Fruit fly (Drosophila melanogaster) whole organism, embryonic: Measurements from ENCODE around the gene Argk1.

Experiments
- Abd-B ChIP-seq: fragments of 200-800 bp; sonication (Bioruptor generic); optimal IDR thresholded peaks from 2 replicates; lab custom pipeline; 2018; ENCODE audit warnings: missing biosample characterization, mild to moderate bottlenecking, missing genetic modification characterization, moderate library complexity
- Adf1 ChIP-seq: fragments of 200-800 bp; sonication (Bioruptor generic); IDR thresholded peaks from 2 replicates; pipeline ENCODE4 v1.3.6; 2022; ENCODE audit warnings: missing biosample characterization, missing genetic modification characterization
- CG10959 ChIP-seq: fragments of 200-800 bp; sonication (Bioruptor generic); IDR thresholded peaks from 2 replicates; pipeline ENCODE4 v1.3.6; 2022; ENCODE audit warnings: missing biosample characterization, missing genetic modification characterization
- CG11085 ChIP-seq: fragments of 200-800 bp; sonication (Bioruptor generic); IDR thresholded peaks from 2 replicates; pipeline ENCODE4 v1.3.6; 2022; ENCODE audit warnings: missing biosample characterization, missing genetic modification characterization
- CG11504 ChIP-seq: fragments of 200-800 bp; sonication (Bioruptor generic); optimal IDR thresholded peaks from 3 replicates; lab custom pipeline; 2019; ENCODE audit warnings: missing biosample characterization, mild to moderate bottlenecking, missing genetic modification characterization, moderate library complexity
- CG12769 ChIP-seq: fragments of 200-800 bp; sonication (Bioruptor generic); optimal IDR thresholded peaks from 2 replicates; lab custom pipeline; 2019; ENCODE audit warnings: missing biosample characterization, mild to moderate bottlenecking, missing genetic modification characterization, moderate library complexity
- CG14667 ChIP-seq: fragments of 200-800 bp; sonication (Bioruptor generic); IDR thresholded peaks from 2 replicates; pipeline ENCODE4 v1.3.6; 2022; ENCODE audit warnings: missing biosample characterization, missing genetic modification characterization
- CG14710 ChIP-seq: fragments of 200-800 bp; sonication (Bioruptor generic); optimal IDR thresholded peaks from 3 replicates; lab custom pipeline; 2019; ENCODE audit warnings: missing biosample characterization, mild to moderate bottlenecking, missing genetic modification characterization, moderate library complexity
- CG1603 ChIP-seq: fragments of 200-800 bp; sonication (Bioruptor generic); optimal IDR thresholded peaks from 2 replicates; lab custom pipeline; 2019; ENCODE audit warnings: missing biosample characterization, mild to moderate bottlenecking, missing genetic modification characterization, moderate library complexity
- CG17829 ChIP-seq: fragments of 200-800 bp; optimal IDR thresholded peaks from 2 replicates; lab custom pipeline; 2019; ENCODE audit warnings: missing biosample characterization, mild to moderate bottlenecking, missing genetic modification characterization, moderate library complexity
- CG2116 ChIP-seq: fragments of 200-800 bp; sonication (Bioruptor generic); optimal IDR thresholded peaks from 3 replicates; lab custom pipeline; 2018; ENCODE audit warnings: missing biosample characterization, mild to moderate bottlenecking, missing genetic modification characterization
- CG31365 ChIP-seq: fragments of 200-800 bp; sonication (Bioruptor generic); optimal IDR thresholded peaks from 2 replicates; lab custom pipeline; 2018; ENCODE audit warnings: missing biosample characterization, mild to moderate bottlenecking, missing genetic modification characterization
- CG32767 ChIP-seq: fragments of 200-800 bp; sonication (Bioruptor generic); IDR thresholded peaks from 2 replicates; pipeline ENCODE4 v1.3.6; 2022; ENCODE audit warnings: missing biosample characterization, missing genetic modification characterization
- CG32772 ChIP-seq: fragments of 200-800 bp; sonication (Bioruptor generic); IDR thresholded peaks from 2 replicates; pipeline ENCODE4 v1.3.6; 2022; ENCODE audit warnings: missing biosample characterization, missing genetic modification characterization
- CG4854 ChIP-seq: fragments of 200-800 bp; sonication (Bioruptor generic); optimal IDR thresholded peaks from 2 replicates; lab custom pipeline; 2016; ENCODE audit warnings: missing biosample characterization, missing genetic modification characterization, inconsistent platforms
- CG6272 ChIP-seq: fragments of 200-800 bp; sonication (Bioruptor generic); IDR thresholded peaks from 2 replicates; pipeline ENCODE4 v1.3.6; 2022; ENCODE audit warnings: missing biosample characterization, missing genetic modification characterization
- CG7987 ChIP-seq: fragments of 200-800 bp; sonication (Bioruptor generic); optimal IDR thresholded peaks from 2 replicates; lab custom pipeline; 2018; ENCODE audit warnings: missing biosample characterization, mild to moderate bottlenecking, missing genetic modification characterization, moderate library complexity
- CG8478 ChIP-seq: fragments of >200 bp; optimal IDR thresholded peaks from 2 replicates; lab custom pipeline; 2018
- CoRest ChIP-seq: fragments of 200-800 bp; sonication (Bioruptor generic); optimal IDR thresholded peaks from 3 replicates; lab custom pipeline; 2018; ENCODE audit warnings: missing biosample characterization, mild to moderate bottlenecking, missing genetic modification characterization, moderate library complexity
- Deaf1 ChIP-seq: fragments of 200-800 bp; optimal IDR thresholded peaks from 3 replicates; lab custom pipeline; 2019; ENCODE audit warnings: missing biosample characterization, mild to moderate bottlenecking, missing genetic modification characterization, moderate library complexity
- Dek ChIP-seq: fragments of 200-800 bp; sonication (Bioruptor generic); optimal IDR thresholded peaks from 3 replicates; lab custom pipeline; 2019; ENCODE audit warnings: missing biosample characterization, mild to moderate bottlenecking, missing genetic modification characterization, moderate library complexity
- Fer2 ChIP-seq: fragments of 200-800 bp; sonication (Bioruptor generic); optimal IDR thresholded peaks from 2 replicates; lab custom pipeline; 2018; ENCODE audit warnings: missing biosample characterization, mild to moderate bottlenecking, missing genetic modification characterization, moderate library complexity
- Hey ChIP-seq: fragments of 200-800 bp; sonication (Bioruptor generic); optimal IDR thresholded peaks from 3 replicates; lab custom pipeline; 2018; ENCODE audit warnings: missing biosample characterization, mild to moderate bottlenecking, missing genetic modification characterization
- HmgZ ChIP-seq: fragments of 200-800 bp; sonication (Bioruptor generic); optimal IDR thresholded peaks from 2 replicates; lab custom pipeline; 2018; ENCODE audit warnings: missing biosample characterization, mild to moderate bottlenecking, missing genetic modification characterization
- Hr78 ChIP-seq, 2 experiments: fragments of 200-800 bp in 1 of 2; fragments of >200 bp in 1 of 2; sonication (Bioruptor generic) in 1 of 2; optimal IDR thresholded peaks; 2 replicates each; lab custom pipeline; 2017 to 2019; ENCODE audit warnings: missing biosample characterization in 2 of 2, missing genetic modification characterization in 2 of 2, mild to moderate bottlenecking in 1 of 2, moderate library complexity in 1 of 2
- MBD-R2 ChIP-seq: fragments of 200-800 bp; sonication (Bioruptor generic); IDR thresholded peaks from 2 replicates; pipeline ENCODE4 v1.3.6; 2022; ENCODE audit warnings: missing biosample characterization, missing genetic modification characterization
- Mad ChIP-seq: fragments of 200-800 bp; sonication (Bioruptor generic); optimal IDR thresholded peaks from 2 replicates; lab custom pipeline; 2016; ENCODE audit warnings: missing biosample characterization, missing genetic modification characterization
- Med ChIP-seq: fragments of 200-800 bp; sonication (Bioruptor generic); peaks from one replicate; lab custom pipeline; 2016; ENCODE audit warnings: missing biosample characterization, missing genetic modification characterization, mild to moderate bottlenecking, inconsistent platforms, moderate library complexity
- Meics ChIP-seq: fragments of 200-800 bp; sonication (Bioruptor generic); optimal IDR thresholded peaks from 2 replicates; lab custom pipeline; 2017; ENCODE audit warnings: missing biosample characterization, mild to moderate bottlenecking, missing genetic modification characterization
- Myb ChIP-seq: fragments of 200-800 bp; sonication (Bioruptor generic); optimal IDR thresholded peaks from 2 replicates; lab custom pipeline; 2016; ENCODE audit warnings: missing biosample characterization, missing genetic modification characterization
- Ptx1 ChIP-seq: fragments of 200-800 bp; sonication (Bioruptor generic); IDR thresholded peaks from 2 replicates; pipeline ENCODE4 v1.3.6; 2022; ENCODE audit warnings: missing biosample characterization, missing genetic modification characterization
- amos ChIP-seq: fragments of 200-800 bp; sonication (Bioruptor generic); IDR thresholded peaks from 2 replicates; pipeline ENCODE4 v1.3.6; 2022; ENCODE audit warnings: missing biosample characterization, missing genetic modification characterization; ENCODE audit not compliant: partially characterized antibody
- ash1 ChIP-seq: fragments of 200-800 bp; sonication (Bioruptor generic); optimal IDR thresholded peaks from 2 replicates; lab custom pipeline; 2018; ENCODE audit warnings: missing biosample characterization, mild to moderate bottlenecking, missing genetic modification characterization
- cato ChIP-seq: fragments of 200-800 bp; sonication (Bioruptor generic); optimal IDR thresholded peaks from 2 replicates; lab custom pipeline; 2016; ENCODE audit warnings: missing biosample characterization, missing genetic modification characterization, borderline replicate concordance
- ewg ChIP-seq: fragments of 200-800 bp; sonication (Bioruptor generic); optimal IDR thresholded peaks from 3 replicates; lab custom pipeline; 2017; ENCODE audit warnings: mild to moderate bottlenecking, missing biosample characterization, missing genetic modification reagents, missing genetic modification characterization
- fd96Cb ChIP-seq: fragments of 200-800 bp; sonication (Bioruptor generic); optimal IDR thresholded peaks from 2 replicates; lab custom pipeline; 2018; ENCODE audit warnings: missing biosample characterization, mild to moderate bottlenecking, missing genetic modification characterization, moderate library complexity
- gfzf ChIP-seq: fragments of 200-800 bp; sonication (Bioruptor generic); optimal IDR thresholded peaks from 2 replicates; lab custom pipeline; 2016; ENCODE audit warnings: missing biosample characterization, mild to moderate bottlenecking, missing genetic modification characterization, moderate library complexity
- ken ChIP-seq: fragments of 200-800 bp; sonication (Bioruptor generic); IDR thresholded peaks from 3 replicates; pipeline ENCODE4 v1.3.6; 2022; ENCODE audit warnings: missing biosample characterization, missing genetic modification characterization
- knrl ChIP-seq: fragments of 200-800 bp; sonication (Bioruptor generic); IDR thresholded peaks from 3 replicates; pipeline ENCODE4 v1.3.6; 2022; ENCODE audit warnings: missing biosample characterization, missing genetic modification characterization; ENCODE audit not compliant: partially characterized antibody
- lov ChIP-seq, 2 experiments: fragments of 200-800 bp in 1 of 2; fragments of >200 bp in 1 of 2; sonication (Bioruptor generic) in 1 of 2; IDR thresholded peaks in 1 of 2; optimal IDR thresholded peaks in 1 of 2; 2 replicates in 1 of 2; 3 replicates in 1 of 2; pipeline versions ENCODE4 v1.3.6 to Lab custom; 2017 to 2022; ENCODE audit warnings: missing biosample characterization in 1 of 2, missing genetic modification characterization in 1 of 2
- nmo ChIP-seq: fragments of 200-800 bp; sonication (Bioruptor generic); optimal IDR thresholded peaks from 2 replicates; lab custom pipeline; 2018; ENCODE audit warnings: missing biosample characterization, mild to moderate bottlenecking, missing genetic modification characterization, moderate library complexity
- rib ChIP-seq: fragments of 200-800 bp; sonication (Bioruptor generic); IDR thresholded peaks from 2 replicates; pipeline ENCODE4 v1.3.6; 2022; ENCODE audit warnings: missing biosample characterization, missing genetic modification characterization
- scrt ChIP-seq: fragments of 200-800 bp; sonication (Bioruptor generic); optimal IDR thresholded peaks from 2 replicates; lab custom pipeline; 2018; ENCODE audit warnings: missing biosample characterization, mild to moderate bottlenecking, missing genetic modification characterization, moderate library complexity
- shn ChIP-seq: fragments of 200-800 bp; sonication (Bioruptor generic); optimal IDR thresholded peaks from 3 replicates; lab custom pipeline; 2016; ENCODE audit warnings: missing biosample characterization, missing genetic modification characterization
- slbo ChIP-seq: fragments of 200-800 bp; sonication (Bioruptor generic); IDR thresholded peaks from 2 replicates; pipeline ENCODE4 v1.3.6; 2022; ENCODE audit warnings: missing biosample characterization, missing genetic modification characterization
- vnd ChIP-seq: fragments of 200-800 bp; sonication (Bioruptor generic); IDR thresholded peaks from 3 replicates; pipeline ENCODE4 v1.3.6; 2022; ENCODE audit warnings: missing biosample characterization, missing genetic modification characterization; ENCODE audit not compliant: partially characterized antibody
- z ChIP-seq: fragments of 200-800 bp; sonication (Bioruptor generic); IDR thresholded peaks from 3 replicates; pipeline ENCODE4 v1.3.6; 2022; ENCODE audit warnings: missing biosample characterization, missing genetic modification characterization
- zen ChIP-seq: fragments of 200-800 bp; sonication (Bioruptor generic); optimal IDR thresholded peaks from 3 replicates; lab custom pipeline; 2018; ENCODE audit warnings: missing biosample characterization, mild to moderate bottlenecking, missing genetic modification characterization, moderate library complexity

Argk1 gene

dm6 chr3L:9050447-9051069 is 15.3 kb downstream of the Argk1 start (continued):
- TF ChIP-seq CG11085 (GFP tag; lab: Robert Waterston, UW) (no peak), ewg (GFP tag; lab: Kevin White, UChicago) (peak; percentile 83), Fer2 (tag; lab: Kevin White, UChicago) (no peak), Meics (GFP tag; lab: Kevin White, UChicago) (no peak), scrt (GFP tag; lab: Kevin White, UChicago) (peak; percentile 20), fd96Cb (tag; lab: Kevin White, UChicago) (no peak), vnd (GFP tag; lab: Robert Waterston, UW) (no peak), lov (optimal IDR thresholded peaks at IDR 0.05; lab: Kevin White, UChicago) (no peak), lov (GFP tag; IDR thresholded peaks at IDR 0.05; lab: Robert Waterston, UW) (no peak), CG32767 (0 out of 2 replicates have a peak, but pooled peaks have one; percentile 17), Med (GFP tag; lab: Kevin White, UChicago) (peak; percentile 73), Adf1 (peak; percentile 7; the same call in 1 of the 2 replicates), CG10959 (GFP tag; lab: Robert Waterston, UW) (no peak), CG14667 (no peak), MBD-R2 (GFP tag; lab: Robert Waterston, UW) (0 out of 2 replicates have a peak, but pooled peaks have one; percentile 10), HmgZ (tag; lab: Kevin White, UChicago) (no peak), rib (GFP tag; lab: Robert Waterston, UW) (0 out of 2 replicates have a peak, but pooled peaks have one; percentile 16), z (0 out of 3 replicates have a peak, but pooled peaks have one; percentile 44), Deaf1 (peak; percentile 85), Hey (tag; lab: Kevin White, UChicago) (peak; percentile 88)
- TF ChIP-seq, all 482 proteins: peak for 22

- TF ChIP-seq nmo: peak; percentile 11
- peak; percentile 45; the same call in 1 of the 2 replicates for TF ChIP-seq amos (GFP tag; lab: Robert Waterston, UW)
- TF ChIP-seq zen (tag; lab: Kevin White, UChicago): peak; percentile 1
- TF ChIP-seq CG32772: peak; percentile 5; the same call in 1 of the 2 replicates
- no peak for TF ChIP-seq cato (GFP tag; lab: Kevin White, UChicago)
- TF ChIP-seq slbo (GFP tag; lab: Robert Waterston, UW): peak; percentile 44
- TF ChIP-seq ken (GFP tag; lab: Robert Waterston, UW): peak; percentile 3; the same call in 1 of the 3 replicates
- TF ChIP-seq CG14710 (tag; lab: Kevin White, UChicago): peak; percentile 30
- peak; percentile 69 for TF ChIP-seq Myb (GFP tag; lab: Kevin White, UChicago)
- peak; percentile 51 for TF ChIP-seq Ptx1 (GFP tag; lab: Robert Waterston, UW)
- TF ChIP-seq CG8478 (lab: Kevin White, UChicago): peak; percentile 87
- peak; percentile 10; the same call in 1 of the 2 replicates for TF ChIP-seq CG6272 (GFP tag; lab: Robert Waterston, UW)
- TF ChIP-seq CG12769 (tag; lab: Kevin White, UChicago): no peak
- TF ChIP-seq Mad (GFP tag; lab: Kevin White, UChicago): no peak
- TF ChIP-seq Abd-B (GFP tag; lab: Kevin White, UChicago): peak; percentile 74
- peak; percentile 58; the same call in 2 of the 3 replicates for TF ChIP-seq knrl (GFP tag; lab: Robert Waterston, UW)
- no peak for TF ChIP-seq CG2116 (GFP tag; lab: Kevin White, UChicago)
- no peak for TF ChIP-seq CG4854 (GFP tag; lab: Kevin White, UChicago)
- TF ChIP-seq ash1: no peak
- TF ChIP-seq CoRest (tag; lab: Kevin White, UChicago): peak; percentile 22
- TF ChIP-seq CG17829 (tag; lab: Kevin White, UChicago): peak; percentile 3
- TF ChIP-seq Dek (tag; lab: Kevin White, UChicago): no peak
- TF ChIP-seq CG11504: peak; percentile 35
- no peak for TF ChIP-seq CG31365
- no peak for TF ChIP-seq CG1603 (tag; lab: Kevin White, UChicago)
- no peak for TF ChIP-seq shn
- peak; percentile 64 for TF ChIP-seq gfzf (GFP tag; lab: Kevin White, UChicago)
- TF ChIP-seq CG7987 (GFP tag; lab: Kevin White, UChicago): no peak
- TF ChIP-seq Hr78 (GFP tag; optimal IDR thresholded peaks at IDR 0.05; lab: Kevin White, UChicago): no peak
Measured at dm6 chr3L:9047062-9047461, 18.8 kb downstream of the Argk1 start, which contains the start of gene Argk2. TSS of gene Argk2 (plus strand) at chr3L:9047439.
